Worm (Caenorhabditis elegans): ENCODE results near the gene oac-1.
A peak's percentile ranks its signal among the peaks of the same experiment; 100 is the strongest.

oac-1 gene

DNA sequence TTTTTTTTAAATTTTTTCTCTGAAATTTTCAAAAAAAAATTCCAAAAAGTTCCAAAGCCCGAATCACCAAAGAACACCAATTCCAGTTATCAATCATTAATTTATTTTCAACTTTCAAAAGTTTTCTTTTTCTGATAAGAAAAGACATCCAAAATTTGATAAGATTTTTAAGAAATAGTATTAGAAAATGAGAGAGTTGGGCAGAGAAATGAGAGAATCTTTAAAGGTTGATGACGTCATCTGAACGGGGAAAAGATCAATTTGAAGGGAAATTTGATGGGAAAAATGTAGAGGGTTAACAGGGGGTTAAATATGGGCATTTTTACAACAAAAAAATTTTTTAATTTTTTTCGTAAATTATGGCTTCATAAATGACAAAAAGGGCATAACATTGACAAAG is 22.3 kb downstream of the oac-1 start:
- TF ChIP-seq dao-5 (tag; optimal IDR thresholded peaks at IDR 0.05) (no peak), W03F9.2 (tag; optimal IDR thresholded peaks at IDR 0.05) (peak; percentile 3), him-1 (tag; optimal IDR thresholded peaks at IDR 0.05) (no peak)

DNA sequence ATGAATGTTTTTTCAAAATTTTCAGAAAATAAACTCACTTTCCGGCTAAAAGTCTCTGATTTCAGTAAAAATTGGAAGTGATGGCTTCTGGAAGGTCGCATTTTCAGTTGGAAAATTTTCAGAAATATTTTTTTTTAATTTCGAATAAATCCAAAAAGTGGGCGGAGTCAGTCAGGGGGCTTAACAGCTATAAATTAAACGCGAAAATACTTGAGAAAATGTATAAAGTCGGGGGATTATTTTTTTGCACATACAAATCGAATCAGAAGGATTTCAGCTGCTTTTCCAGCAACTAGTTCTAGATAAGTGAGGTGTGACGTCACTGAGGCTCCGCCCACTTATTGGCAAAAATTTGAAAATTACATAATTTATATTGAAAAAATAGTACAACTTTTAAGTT is 22.8 kb downstream of the oac-1 start, which contains the start of gene Y43F8B.2:
Y43F8B.2 (minus strand) TSS at position 101 of the 400 bp plus-strand sequence.
- no peak for TF ChIP-seq him-1 (tag; optimal IDR thresholded peaks at IDR 0.05)
- no peak for TF ChIP-seq W03F9.2 (tag; optimal IDR thresholded peaks at IDR 0.05)
- TF ChIP-seq dao-5 (tag; optimal IDR thresholded peaks at IDR 0.05) = no peak

DNA sequence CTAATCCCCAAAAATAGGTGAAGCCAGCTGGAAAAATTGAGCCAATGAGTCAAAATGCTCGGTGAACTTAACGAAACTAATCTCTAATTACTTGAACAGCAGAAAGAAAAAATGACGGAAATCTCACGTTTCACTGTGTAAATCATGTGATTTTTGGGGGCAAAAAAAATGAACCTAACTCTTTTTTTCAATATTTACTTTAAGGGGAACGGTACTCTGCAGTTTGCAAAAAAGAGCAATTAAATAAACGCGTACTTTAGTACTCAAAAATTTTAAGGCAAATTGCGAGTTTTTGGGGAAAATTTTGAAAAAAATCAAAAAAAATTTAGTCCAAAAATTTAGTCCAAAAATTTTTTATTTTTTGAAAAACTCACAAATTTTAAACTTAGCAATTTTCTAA is 24.7 kb downstream of the oac-1 start:
- no peak for TF ChIP-seq W03F9.2 (tag; optimal IDR thresholded peaks at IDR 0.05)
- no peak for TF ChIP-seq him-1 (tag; optimal IDR thresholded peaks at IDR 0.05)
- no peak for TF ChIP-seq dao-5 (tag; optimal IDR thresholded peaks at IDR 0.05)

DNA sequence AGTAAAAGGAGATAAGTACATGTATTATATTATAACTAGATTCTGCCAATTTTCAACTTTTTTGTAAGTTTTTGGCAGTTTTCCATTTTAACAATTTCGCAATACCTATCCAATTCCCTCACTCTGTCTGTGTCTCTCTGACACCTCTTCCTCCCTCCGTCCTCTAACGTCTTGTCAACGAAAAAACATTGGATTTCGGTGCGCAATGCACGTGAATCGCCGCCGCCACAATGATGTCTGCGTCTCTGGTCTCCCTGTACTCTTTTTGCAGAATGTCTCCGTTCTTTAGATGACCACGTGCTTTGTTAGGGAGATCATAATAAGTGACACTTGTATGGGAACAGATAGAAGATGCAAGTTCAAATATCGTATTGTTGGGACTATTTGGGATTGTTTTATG is 26.6 kb downstream of the oac-1 start:
- TF ChIP-seq W03F9.2 (tag; optimal IDR thresholded peaks at IDR 0.05) = peak; percentile 87
- no peak for TF ChIP-seq dao-5 (tag; optimal IDR thresholded peaks at IDR 0.05)
- peak; percentile 74 for TF ChIP-seq him-1 (tag; optimal IDR thresholded peaks at IDR 0.05)

DNA sequence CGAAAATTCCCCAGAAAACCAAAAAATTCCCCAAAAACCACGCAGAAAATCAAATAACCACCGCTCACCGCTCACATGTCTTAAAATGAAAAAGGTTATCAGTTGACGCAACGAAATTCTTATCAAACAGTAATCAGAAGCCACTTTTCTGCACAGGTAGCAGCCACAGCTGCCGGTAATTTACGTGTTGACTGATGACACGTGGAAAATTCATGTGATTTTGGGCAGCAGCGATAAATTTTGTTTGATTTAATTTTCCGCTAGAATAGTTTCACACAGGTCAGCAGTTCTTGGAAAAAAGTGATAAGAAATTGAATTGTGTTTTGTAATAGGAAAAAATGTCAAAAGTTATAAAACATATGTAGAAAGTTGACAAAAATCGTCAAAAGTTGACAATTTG is 28.2 kb downstream of the oac-1 start:
- TF ChIP-seq W03F9.2 (tag; optimal IDR thresholded peaks at IDR 0.05) = no peak
- TF ChIP-seq dao-5 (tag; optimal IDR thresholded peaks at IDR 0.05) = no peak
- no peak for TF ChIP-seq him-1 (tag; optimal IDR thresholded peaks at IDR 0.05)

DNA sequence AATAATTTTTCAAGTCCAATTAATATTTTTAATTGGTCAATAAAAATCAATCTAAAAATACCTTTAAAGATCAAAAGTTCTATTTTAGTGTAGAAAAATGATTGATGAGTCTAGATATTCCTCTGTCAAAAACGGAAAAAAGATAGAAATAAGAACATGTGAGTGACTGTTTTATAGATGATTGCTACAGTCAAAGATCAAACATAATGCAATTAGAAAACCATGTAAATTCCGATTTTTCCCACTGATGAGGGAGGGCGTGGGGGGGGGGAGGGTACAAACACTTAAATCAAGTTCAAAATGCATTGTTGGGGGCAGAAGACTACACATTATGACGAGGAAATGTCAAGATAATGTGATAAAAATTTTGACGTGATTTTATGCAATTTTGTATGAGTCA is 29.6 kb downstream of the oac-1 start:
- TF ChIP-seq him-1 (tag; optimal IDR thresholded peaks at IDR 0.05) = no peak
- TF ChIP-seq dao-5 (tag; optimal IDR thresholded peaks at IDR 0.05) = no peak
- TF ChIP-seq W03F9.2 (tag; optimal IDR thresholded peaks at IDR 0.05) = no peak

DNA sequence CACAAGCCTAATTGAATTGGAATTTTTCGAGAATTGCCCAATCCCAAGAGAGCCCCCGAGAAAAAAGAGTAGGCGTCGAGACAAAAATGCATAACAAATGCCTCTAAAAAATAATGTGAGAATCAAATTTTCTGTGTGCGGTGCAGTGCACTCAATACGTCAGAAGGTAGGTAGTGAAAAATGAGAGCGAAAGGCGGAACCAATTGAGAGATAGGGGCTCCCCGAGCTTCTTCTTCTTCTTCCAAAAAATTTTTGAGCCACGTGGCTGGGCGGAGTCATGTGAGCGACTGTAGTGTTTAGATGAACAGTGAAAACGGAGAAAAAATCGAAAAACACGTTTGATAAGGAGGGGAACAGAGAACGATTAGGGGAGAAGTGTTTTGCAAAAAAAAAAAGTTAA is 31.2 kb downstream of the oac-1 start:
- TF ChIP-seq dao-5 (tag; optimal IDR thresholded peaks at IDR 0.05) (no peak), W03F9.2 (tag; optimal IDR thresholded peaks at IDR 0.05) (peak; percentile 43), him-1 (tag; optimal IDR thresholded peaks at IDR 0.05) (no peak)

DNA sequence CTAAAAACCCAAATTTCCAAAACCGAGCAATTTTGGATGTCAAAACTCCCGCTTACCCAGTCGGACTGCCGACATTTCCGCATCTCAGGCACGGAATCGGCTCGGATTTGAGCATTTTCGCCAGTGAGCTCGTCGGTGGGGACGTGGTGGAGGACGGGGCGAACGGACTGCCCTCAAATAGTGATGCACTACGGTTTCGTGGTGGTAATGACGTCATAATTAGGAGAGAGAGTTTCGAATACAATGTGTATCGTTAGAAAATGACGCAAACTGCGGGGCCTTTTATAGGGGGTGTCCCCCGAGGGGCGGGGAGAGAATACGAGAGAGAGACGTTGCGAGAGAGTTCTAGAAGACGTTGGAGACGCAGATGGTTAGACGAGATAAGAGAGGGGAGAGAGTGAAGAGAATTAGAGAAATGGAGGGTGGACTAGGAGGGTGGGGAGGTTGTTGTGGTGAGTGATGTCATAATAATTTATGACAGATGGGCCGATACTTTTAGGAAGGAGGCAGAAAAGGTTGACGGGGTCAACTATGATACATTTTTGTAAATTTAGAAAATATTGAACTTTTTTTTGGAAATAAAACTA is 33.1 kb downstream of the oac-1 start:
- no peak for TF ChIP-seq dao-5 (tag; optimal IDR thresholded peaks at IDR 0.05)
- TF ChIP-seq W03F9.2 (tag; optimal IDR thresholded peaks at IDR 0.05) = peak; percentile 68
- TF ChIP-seq him-1 (tag; optimal IDR thresholded peaks at IDR 0.05) = peak; percentile 83

DNA sequence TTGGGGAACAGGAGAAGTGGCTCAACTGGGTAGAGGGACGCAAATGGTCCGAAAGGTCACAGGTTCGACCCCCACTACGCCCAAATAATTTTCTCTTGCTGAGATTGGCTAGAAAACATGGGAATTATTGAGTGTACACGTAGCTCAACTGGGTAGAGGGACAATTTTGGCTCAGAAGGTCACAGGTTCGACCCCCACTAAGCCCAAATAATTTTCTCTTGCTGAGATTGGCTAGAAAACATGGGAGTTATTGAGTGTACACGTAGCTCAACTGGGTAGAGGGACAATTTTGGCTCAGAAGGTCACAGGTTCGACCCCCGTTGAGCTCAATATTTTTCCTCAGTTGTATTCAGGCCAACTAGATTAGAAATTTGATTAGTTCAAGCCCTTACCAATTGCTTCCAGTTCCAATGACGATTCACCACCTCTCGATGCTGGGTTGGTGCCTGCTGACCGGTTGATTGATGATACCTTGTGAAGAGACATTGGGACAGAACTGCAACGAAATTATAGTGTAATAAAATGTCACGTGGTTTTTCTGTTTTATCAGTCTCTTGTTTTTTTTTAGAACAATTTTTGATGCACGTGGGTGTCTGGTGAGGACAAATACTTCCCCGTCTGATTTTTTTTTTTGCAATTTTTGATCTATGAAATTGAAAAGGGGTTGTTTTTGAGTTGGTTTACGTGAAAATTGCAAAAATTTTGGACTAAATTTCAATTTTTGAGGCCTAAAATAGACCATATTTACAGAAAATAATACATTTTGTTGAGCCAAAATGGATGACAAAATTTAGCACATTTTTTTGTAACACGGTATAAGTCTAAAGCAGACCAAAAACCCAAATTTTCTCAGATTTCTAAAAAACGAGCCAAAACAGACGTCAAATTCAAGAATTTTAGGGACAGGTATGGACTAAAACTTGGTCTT is 34.2 kb downstream of the oac-1 start:
- no peak for TF ChIP-seq dao-5 (tag; optimal IDR thresholded peaks at IDR 0.05)
- no peak for TF ChIP-seq him-1 (tag; optimal IDR thresholded peaks at IDR 0.05)
- no peak for TF ChIP-seq W03F9.2 (tag; optimal IDR thresholded peaks at IDR 0.05)

DNA sequence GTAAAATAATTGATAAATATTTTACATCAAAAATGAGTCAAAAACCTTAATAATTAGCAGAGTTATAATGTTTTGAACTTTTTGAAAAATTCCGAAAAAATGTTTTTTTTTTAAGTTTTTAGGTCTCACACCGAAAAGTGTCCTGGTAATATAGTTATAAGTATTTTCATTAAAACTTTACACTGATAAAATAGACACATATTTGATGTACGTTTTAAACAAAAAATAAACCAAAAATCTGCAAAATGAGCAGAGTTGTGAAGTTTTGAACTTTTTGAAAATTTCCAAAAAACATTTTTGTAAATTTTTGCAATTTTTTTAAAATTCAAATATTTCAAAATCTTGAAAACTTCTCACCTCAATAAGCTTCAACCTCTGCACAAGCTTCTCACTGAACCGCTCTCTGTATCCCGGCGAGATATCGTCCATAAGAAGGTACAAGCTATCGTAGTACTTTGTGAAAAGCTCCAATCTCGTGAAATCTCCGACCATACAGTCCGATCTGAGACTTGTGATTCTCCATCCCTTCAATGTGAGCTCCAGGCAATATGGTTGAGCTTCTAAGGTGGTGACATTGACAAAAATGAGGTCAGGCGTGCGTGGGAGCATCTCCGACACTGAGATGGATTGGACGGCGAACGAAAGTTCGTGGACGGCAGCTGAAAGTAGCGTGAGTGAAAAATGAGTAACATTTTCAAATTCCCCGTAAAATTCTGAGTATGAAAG is 35.0 kb downstream of the oac-1 start:
- TF ChIP-seq dao-5 (tag; optimal IDR thresholded peaks at IDR 0.05) (no peak), W03F9.2 (tag; optimal IDR thresholded peaks at IDR 0.05) (no peak), him-1 (tag; optimal IDR thresholded peaks at IDR 0.05) (no peak)

DNA sequence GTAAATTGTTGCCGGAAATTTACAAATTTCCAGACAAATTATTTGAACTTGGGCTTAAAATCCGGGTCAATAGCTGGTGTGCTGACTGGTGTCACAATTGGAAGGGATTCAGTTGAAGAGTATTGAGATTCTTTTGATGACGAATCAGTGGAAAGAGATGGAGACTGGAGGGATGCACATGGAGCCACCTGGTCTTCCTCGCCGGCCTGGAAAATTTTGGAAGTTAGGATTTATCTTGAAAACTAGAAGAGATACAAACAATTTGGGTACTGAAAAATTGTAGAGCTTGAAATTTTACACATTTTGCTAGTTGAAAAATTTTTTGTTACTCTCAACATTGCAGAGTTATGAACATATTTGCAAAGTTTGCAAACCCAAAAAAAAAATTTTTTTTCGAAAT is 35.6 kb downstream of the oac-1 start:
- TF ChIP-seq him-1 (tag; optimal IDR thresholded peaks at IDR 0.05) (no peak), dao-5 (tag; optimal IDR thresholded peaks at IDR 0.05) (no peak), W03F9.2 (tag; optimal IDR thresholded peaks at IDR 0.05) (no peak)

DNA sequence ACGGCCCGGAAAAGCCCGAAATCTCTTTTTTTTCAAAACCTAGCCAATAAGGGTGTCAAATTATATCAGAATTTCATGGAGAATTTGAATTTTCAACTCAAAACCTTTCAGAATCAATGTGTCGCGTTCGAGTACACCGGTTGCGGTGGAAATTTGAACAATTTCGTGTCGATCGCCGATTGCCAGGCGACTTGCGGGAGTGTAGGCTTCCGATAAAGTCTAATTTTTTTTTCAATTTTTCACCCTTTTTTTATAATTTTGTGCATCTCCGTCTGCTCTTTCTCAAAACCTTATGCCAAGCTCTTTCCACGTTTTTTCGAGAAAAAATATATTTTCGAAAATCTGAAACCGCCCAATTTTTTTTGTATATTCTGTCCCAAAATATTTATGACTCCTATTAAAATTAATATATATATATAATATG is 36.2 kb downstream of the oac-1 start:
- TF ChIP-seq W03F9.2 (tag; optimal IDR thresholded peaks at IDR 0.05) (no peak), him-1 (tag; optimal IDR thresholded peaks at IDR 0.05) (no peak), dao-5 (tag; optimal IDR thresholded peaks at IDR 0.05) (no peak)

DNA sequence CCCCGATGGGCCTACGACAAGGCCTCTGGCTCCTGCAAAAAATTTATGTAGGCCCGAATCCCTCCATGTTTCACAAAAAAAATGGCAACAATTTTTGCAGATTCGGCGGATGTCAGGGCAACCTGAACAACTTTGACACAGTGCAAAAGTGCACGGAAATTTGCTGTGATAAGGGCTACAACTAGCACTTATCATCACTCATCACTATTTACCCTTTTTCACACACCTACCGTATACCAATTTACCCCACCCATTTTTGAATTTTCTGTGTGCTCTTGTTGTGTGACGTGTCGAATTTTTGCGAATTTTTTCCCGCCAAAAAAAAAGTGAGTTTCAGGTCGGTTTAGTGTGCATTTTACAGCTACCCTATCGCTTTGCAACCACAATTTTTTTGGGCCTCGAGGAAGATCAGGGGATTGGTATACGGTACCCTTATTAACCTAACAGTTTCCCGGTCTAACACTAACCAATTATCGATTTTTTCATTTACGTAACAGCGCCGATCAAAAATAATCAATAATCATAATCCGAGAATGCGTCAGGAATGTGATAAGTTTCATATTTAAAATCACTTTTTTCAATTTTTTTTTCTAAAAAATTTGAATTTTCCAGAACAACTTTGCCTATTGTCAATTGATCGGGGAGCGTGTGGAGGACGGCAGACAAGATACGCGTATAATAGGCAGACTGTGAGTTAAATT is 37.2 kb downstream of the oac-1 start:
- no peak for TF ChIP-seq W03F9.2 (tag; optimal IDR thresholded peaks at IDR 0.05)
- TF ChIP-seq him-1 (tag; optimal IDR thresholded peaks at IDR 0.05) = no peak
- TF ChIP-seq dao-5 (tag; optimal IDR thresholded peaks at IDR 0.05) = no peak
